Worm (Caenorhabditis elegans): ENCODE data around the gene R10E9.3.

Gene R10E9.3

ce11 chrIII:3984049-3984484 is 24.0 kb downstream of the R10E9.3 start (continued):
- no peak for TF ChIP-seq unc-39 (tag; optimal IDR thresholded peaks at IDR 0.05)
- no peak for TF ChIP-seq zip-11 (GFP tag; IDR thresholded peaks at IDR 0.05)
- TF ChIP-seq cey-2 (tag; optimal IDR thresholded peaks at IDR 0.05; ENCODE audit: borderline replicate concordance, insufficient read depth) = no peak
- peak; percentile 75 for TF ChIP-seq mxl-3 (GFP tag; optimal IDR thresholded peaks at IDR 0.05)
- TF ChIP-seq F49E8.2 (tag; optimal IDR thresholded peaks at IDR 0.05; ENCODE audit: borderline replicate concordance) = no peak
- TF ChIP-seq saeg-2 (GFP tag; IDR thresholded peaks at IDR 0.05) = no peak
- TF ChIP-seq ztf-11 (tag; optimal IDR thresholded peaks at IDR 0.05) = no peak
- no peak for TF ChIP-seq aly-2 (tag; optimal IDR thresholded peaks at IDR 0.05)
- no peak for TF ChIP-seq arid-1 (GFP tag; conservative IDR thresholded peaks at IDR 0.05)
- peak; percentile 76 for TF ChIP-seq rbr-2 (tag; optimal IDR thresholded peaks at IDR 0.05)
- TF ChIP-seq pqm-1 (tag; optimal IDR thresholded peaks at IDR 0.05) = no peak
- no peak for TF ChIP-seq ztf-7 (tag; optimal IDR thresholded peaks at IDR 0.05)
- TF ChIP-seq mes-2 (tag; optimal IDR thresholded peaks at IDR 0.05; ENCODE audit: poor library complexity, severe bottlenecking) = no peak
- TF ChIP-seq set-16 (GFP tag; IDR thresholded peaks at IDR 0.05) = peak; percentile 72

- TF ChIP-seq nhr-76 (tag; optimal IDR thresholded peaks at IDR 0.05) (no peak), unc-62 (GFP tag; optimal IDR thresholded peaks at IDR 0.05 in 1 of 2) (peak in 1 of 2 experiments; percentile 93), unc-62 (tag; optimal IDR thresholded peaks at IDR 0.05) (no peak), nhr-10 (tag; optimal IDR thresholded peaks at IDR 0.05) (no peak), zip-11 (GFP tag; IDR thresholded peaks at IDR 0.05) (no peak), dve-1 (tag; optimal IDR thresholded peaks at IDR 0.05; ENCODE audit: insufficient read depth) (no peak), T20F7.1 (GFP tag; optimal IDR thresholded peaks at IDR 0.05) (no peak), fos-1 (tag; optimal IDR thresholded peaks at IDR 0.05) (no peak)
Observed at ce11 chrIII:3986368-3986767, 26.3 kb downstream of the R10E9.3 start, which contains the start of gene Y1A5A.1. Gene Y1A5A.1, minus strand, starts transcription at chrIII:3986661.

ce11 chrIII:3987759-3988158 is 27.7 kb downstream of the R10E9.3 start, which contains the start of gene C36E8.6:
Gene C36E8.6, plus strand, starts transcription at chrIII:3988059.
- TF ChIP-seq ztf-11 (tag; optimal IDR thresholded peaks at IDR 0.05) (no peak), pqm-1 (tag; optimal IDR thresholded peaks at IDR 0.05) (no peak), set-16 (GFP tag; IDR thresholded peaks at IDR 0.05) (peak; percentile 39; the same call in 1 of the 2 replicates), lin-29 (GFP tag; IDR thresholded peaks at IDR 0.05) (no peak), egl-27 (tag; optimal IDR thresholded peaks at IDR 0.05) (no peak), daf-12 (tag; optimal IDR thresholded peaks at IDR 0.05) (no peak)

- TF ChIP-seq fkh-10 (GFP tag; optimal IDR thresholded peaks at IDR 0.05) = no peak
Observed at ce11 chrIII:3991362-3991761, 31.3 kb downstream of the R10E9.3 start.

- no peak for TF ChIP-seq D1046.2 (GFP tag; IDR thresholded peaks at IDR 0.05)
- no peak for TF ChIP-seq dmd-9 (GFP tag; IDR thresholded peaks at IDR 0.05)
- no peak for TF ChIP-seq attf-4 (tag; optimal IDR thresholded peaks at IDR 0.05)
- no peak for TF ChIP-seq nhr-102 (tag; optimal IDR thresholded peaks at IDR 0.05)
- TF ChIP-seq ztf-11 (tag; optimal IDR thresholded peaks at IDR 0.05) = no peak
- no peak for TF ChIP-seq zfp-2 (tag; optimal IDR thresholded peaks at IDR 0.05)
- no peak for TF ChIP-seq nhr-237 (tag; optimal IDR thresholded peaks at IDR 0.05)
- no peak for TF ChIP-seq F37D6.2 (tag; optimal IDR thresholded peaks at IDR 0.05)
- TF ChIP-seq zip-11 (GFP tag; IDR thresholded peaks at IDR 0.05) = no peak
- TF ChIP-seq unc-62 (GFP tag; optimal IDR thresholded peaks at IDR 0.05 in 1 of 2) = peak in 1 of 2 experiments; percentile 19
- TF ChIP-seq unc-62 (tag; optimal IDR thresholded peaks at IDR 0.05) = no peak
- no peak for TF ChIP-seq gei-8 (GFP tag; optimal IDR thresholded peaks at IDR 0.05)
- TF ChIP-seq dmd-8 (GFP tag; IDR thresholded peaks at IDR 0.05) = no peak
- peak in 1 of 2 experiments; percentile 54 for TF ChIP-seq daf-16 (GFP tag; optimal IDR thresholded peaks at IDR 0.05)
- no peak for TF ChIP-seq daf-16 (tag; optimal IDR thresholded peaks at IDR 0.05)
- TF ChIP-seq unc-130 (GFP tag; optimal IDR thresholded peaks at IDR 0.05) = no peak
- TF ChIP-seq daf-8 (GFP tag; IDR thresholded peaks at IDR 0.05) = no peak
Observed at ce11 chrIII:3992089-3992488, 32.1 kb downstream of the R10E9.3 start, which contains the start of gene glb-11. Gene glb-11, minus strand, starts transcription at chrIII:3992189.

Measured in whole organism, L4 larva.